Worm (Caenorhabditis elegans): ENCODE measurements around the gene dnj-7.

DNA sequence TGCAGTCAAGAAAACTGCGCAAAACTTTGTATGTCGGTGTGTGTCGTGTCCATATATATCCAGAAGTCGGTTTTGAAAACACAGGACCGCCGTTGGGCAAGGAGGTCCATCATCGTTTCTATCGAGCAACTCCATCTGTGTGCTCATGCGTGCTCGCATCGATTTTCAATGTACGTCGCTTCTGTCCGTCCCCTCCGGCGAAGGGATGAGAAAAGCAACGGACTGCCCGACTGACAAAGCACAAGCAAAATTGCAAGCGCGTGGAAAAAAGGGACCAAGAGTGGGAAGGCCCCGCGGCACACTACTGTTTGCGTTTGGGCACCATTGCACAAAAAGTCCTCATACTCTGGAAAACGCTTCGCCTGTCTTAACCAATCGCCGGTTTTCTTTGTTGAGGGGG, 28.0 kb downstream of the dnj-7 start:
- no peak for TF ChIP-seq nhr-28 (tag; optimal IDR thresholded peaks at IDR 0.05)
- TF ChIP-seq elt-3 (tag; optimal IDR thresholded peaks at IDR 0.05) = no peak
- TF ChIP-seq flh-1 (GFP tag; optimal IDR thresholded peaks at IDR 0.05) = no peak
- TF ChIP-seq zip-8 (tag; optimal IDR thresholded peaks at IDR 0.05) = no peak
- no peak for TF ChIP-seq ztf-11 (tag; optimal IDR thresholded peaks at IDR 0.05)
- TF ChIP-seq nhr-76 (tag; optimal IDR thresholded peaks at IDR 0.05) = no peak
- no peak for TF ChIP-seq lsy-2 (tag; optimal IDR thresholded peaks at IDR 0.05)
- no peak for TF ChIP-seq unc-62 (GFP tag; optimal IDR thresholded peaks at IDR 0.05)
- no peak for TF ChIP-seq mab-5 (tag; optimal IDR thresholded peaks at IDR 0.05)
- no peak for TF ChIP-seq ces-1 (GFP tag; optimal IDR thresholded peaks at IDR 0.05)
- TF ChIP-seq elt-1 (tag; optimal IDR thresholded peaks at IDR 0.05; ENCODE audit: borderline replicate concordance, insufficient read depth) = no peak
- TF ChIP-seq nhr-237 (tag; optimal IDR thresholded peaks at IDR 0.05) = no peak
- TF ChIP-seq snpc-4 (tag; optimal IDR thresholded peaks at IDR 0.05) = no peak

All from whole organism, mixed stage, embryonic.